Fruit fly (Drosophila melanogaster) whole organism, prepupa: ENCODE data around the gene CG17364.

Experiments used
- CG11294 ChIP-seq: fragments of 200-800 bp; sonication (Bioruptor generic); IDR thresholded peaks from 2 replicates; pipeline ENCODE4 v1.3.6; 2022; ENCODE audit warnings: missing biosample characterization, missing genetic modification characterization
- CG11902 ChIP-seq: fragments of 200-800 bp; sonication (Bioruptor generic); optimal IDR thresholded peaks from 3 replicates; lab custom pipeline; 2016; ENCODE audit warnings: missing biosample characterization, missing genetic modification characterization
- CG3919 ChIP-seq: fragments of 200-800 bp; sonication (Bioruptor generic); optimal IDR thresholded peaks from 3 replicates; lab custom pipeline; 2016; ENCODE audit warnings: missing biosample characterization, missing genetic modification characterization
- CG8319 ChIP-seq: fragments of 200-800 bp; sonication (Bioruptor generic); optimal IDR thresholded peaks from 3 replicates; lab custom pipeline; 2016; ENCODE audit warnings: missing biosample characterization, missing genetic modification characterization
- Met ChIP-seq: fragments of 200-800 bp; sonication (Bioruptor generic); optimal IDR thresholded peaks from 3 replicates; lab custom pipeline; 2016; ENCODE audit warnings: missing biosample characterization, missing genetic modification characterization
- OdsH ChIP-seq: fragments of 200-800 bp; sonication (Bioruptor generic); optimal IDR thresholded peaks from 3 replicates; lab custom pipeline; 2016; ENCODE audit warnings: missing biosample characterization, missing genetic modification characterization
- Sox102F ChIP-seq: fragments of 200-800 bp; sonication (Bioruptor generic); optimal IDR thresholded peaks from 2 replicates; lab custom pipeline; 2016; ENCODE audit warnings: missing biosample characterization, mild to moderate bottlenecking, missing genetic modification characterization
- esn ChIP-seq: fragments of 200-800 bp; sonication (Bioruptor generic); optimal IDR thresholded peaks from 2 replicates; lab custom pipeline; 2016; ENCODE audit warnings: missing biosample characterization, mild to moderate bottlenecking, missing genetic modification characterization, moderate library complexity
- net ChIP-seq: fragments of 200-800 bp; sonication (Bioruptor generic); optimal IDR thresholded peaks from 3 replicates; lab custom pipeline; 2016; ENCODE audit warnings: missing biosample characterization, missing genetic modification characterization
- svp ChIP-seq: fragments of 200-800 bp; sonication (Bioruptor generic); peaks from one replicate; lab custom pipeline; 2016; ENCODE audit warnings: missing biosample characterization, missing genetic modification characterization

DNA sequence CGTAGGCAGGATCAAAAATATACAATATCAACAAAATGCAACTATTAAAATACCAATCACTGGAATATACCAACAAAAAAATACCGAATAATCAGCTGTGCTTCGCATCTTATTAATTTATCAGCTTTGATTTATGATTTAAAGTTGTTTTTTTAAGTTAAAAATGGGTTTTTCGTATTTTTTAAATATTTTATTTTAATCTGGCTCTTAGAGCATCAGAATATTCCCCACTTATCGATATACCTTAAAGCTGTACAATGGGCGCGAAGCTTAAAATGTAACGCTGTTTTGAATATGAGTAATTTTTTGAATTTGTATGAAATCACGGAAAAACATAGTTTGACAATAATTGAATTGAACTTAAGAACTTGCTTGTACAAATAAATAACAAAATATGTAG, 6.0 kb upstream of the CG17364 start, which contains the start of gene CG17359:
- TF ChIP-seq CG11294 (no peak), CG8319 (GFP tag; lab: Kevin White, UChicago) (no peak), net (no peak), CG11902 (GFP tag; lab: Kevin White, UChicago) (no peak), Sox102F (GFP tag; lab: Kevin White, UChicago) (no peak), esn (GFP tag; lab: Kevin White, UChicago) (no peak), CG3919 (no peak), OdsH (GFP tag; lab: Kevin White, UChicago) (no peak), svp (no peak), Met (no peak)
